Worm (Caenorhabditis elegans): ENCODE measurements around the gene cls-3.

cls-3 gene

DNA sequence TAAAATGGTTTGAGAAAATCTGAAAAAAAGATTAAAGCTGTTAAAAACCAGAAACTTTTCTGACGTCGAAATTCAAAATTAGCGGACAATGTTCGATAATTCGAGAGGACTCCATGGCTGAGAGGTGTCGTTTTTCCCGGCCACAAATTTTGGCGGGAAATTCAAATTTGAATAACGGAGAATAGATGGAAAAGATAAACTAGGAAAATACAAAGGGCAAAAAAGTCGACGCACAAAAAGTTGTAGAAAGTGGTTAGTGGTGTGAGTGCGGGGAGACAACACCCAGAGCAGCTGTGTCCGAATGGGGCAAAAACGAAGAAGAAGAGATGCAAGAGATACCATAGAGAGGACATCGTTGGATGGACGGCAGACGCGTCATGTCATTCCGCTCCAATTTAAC is at the start of gene cls-3:
TSS of gene cls-3 (minus strand) at position 19 of the 400 bp plus-strand sequence.
- TF ChIP-seq elt-3 (tag; optimal IDR thresholded peaks at IDR 0.05), result no peak
- TF ChIP-seq C34F6.9 (tag; optimal IDR thresholded peaks at IDR 0.05), result peak; percentile 59
- TF ChIP-seq ztf-4 (tag; optimal IDR thresholded peaks at IDR 0.05), result no peak
- no peak for TF ChIP-seq ama-1 (optimal IDR thresholded peaks at IDR 0.05)
- no peak for TF ChIP-seq ceh-82 (tag; optimal IDR thresholded peaks at IDR 0.05)
- no peak for TF ChIP-seq ZK546.5 (tag; optimal IDR thresholded peaks at IDR 0.05)
- TF ChIP-seq nhr-6 (tag; optimal IDR thresholded peaks at IDR 0.05), result peak; percentile 26
- TF ChIP-seq nhr-129 (tag; optimal IDR thresholded peaks at IDR 0.05), result peak; percentile 36
- no peak for TF ChIP-seq mdl-1 (tag; optimal IDR thresholded peaks at IDR 0.05)
- no peak for TF ChIP-seq mab-5 (tag; optimal IDR thresholded peaks at IDR 0.05)
- TF ChIP-seq R02D3.7 (tag; optimal IDR thresholded peaks at IDR 0.05), result no peak
- TF ChIP-seq Y55F3AM.14 (GFP tag; optimal IDR thresholded peaks at IDR 0.05), result no peak
- peak; percentile 16 for TF ChIP-seq F13H6.1 (tag; optimal IDR thresholded peaks at IDR 0.05)
- no peak for TF ChIP-seq unc-39 (tag; optimal IDR thresholded peaks at IDR 0.05)
- no peak for TF ChIP-seq skn-1 (tag; optimal IDR thresholded peaks at IDR 0.05)
- TF ChIP-seq nhr-21 (tag; optimal IDR thresholded peaks at IDR 0.05), result peak; percentile 9
- TF ChIP-seq nhr-25 (tag; optimal IDR thresholded peaks at IDR 0.05), result no peak
- no peak for TF ChIP-seq ceh-16 (tag; optimal IDR thresholded peaks at IDR 0.05)
- TF ChIP-seq elt-1 (tag; optimal IDR thresholded peaks at IDR 0.05), result no peak
- TF ChIP-seq peb-1 (tag; optimal IDR thresholded peaks at IDR 0.05), result no peak
- no peak for TF ChIP-seq nhr-11 (tag; optimal IDR thresholded peaks at IDR 0.05)
- no peak for TF ChIP-seq ztf-11 (tag; optimal IDR thresholded peaks at IDR 0.05)
- TF ChIP-seq zag-1 (tag; optimal IDR thresholded peaks at IDR 0.05), result peak; percentile 7
- TF ChIP-seq gmeb-1 (tag; optimal IDR thresholded peaks at IDR 0.05), result peak; percentile 80
- TF ChIP-seq mbf-1 (tag; optimal IDR thresholded peaks at IDR 0.05), result no peak
- TF ChIP-seq nhr-23 (tag; optimal IDR thresholded peaks at IDR 0.05), result no peak
- no peak for TF ChIP-seq blmp-1 (tag; optimal IDR thresholded peaks at IDR 0.05; ENCODE audit: insufficient read depth)
- TF ChIP-seq fos-1 (tag; optimal IDR thresholded peaks at IDR 0.05), result no peak
- no peak for TF ChIP-seq egl-27 (tag; optimal IDR thresholded peaks at IDR 0.05)
- no peak for TF ChIP-seq dmd-4 (tag; optimal IDR thresholded peaks at IDR 0.05)
- TF ChIP-seq nhr-237 (tag; optimal IDR thresholded peaks at IDR 0.05), result no peak
- TF ChIP-seq lin-11 (tag; optimal IDR thresholded peaks at IDR 0.05), result no peak
- TF ChIP-seq crh-2 (tag; optimal IDR thresholded peaks at IDR 0.05), result no peak
- no peak for TF ChIP-seq ztf-1 (GFP tag; conservative IDR thresholded peaks at IDR 0.05)
- no peak for TF ChIP-seq lin-13 (GFP tag; optimal IDR thresholded peaks at IDR 0.05)
- TF ChIP-seq sma-3 (GFP tag; optimal IDR thresholded peaks at IDR 0.05), result no peak
- TF ChIP-seq lsy-2 (tag; optimal IDR thresholded peaks at IDR 0.05), result peak in 1 of 2 experiments; percentile 82
- no peak for TF ChIP-seq lin-39 (tag; optimal IDR thresholded peaks at IDR 0.05)
- TF ChIP-seq unc-55 (GFP tag; optimal IDR thresholded peaks at IDR 0.05), result peak; percentile 47
- TF ChIP-seq snpc-4 (tag; optimal IDR thresholded peaks at IDR 0.05), result no peak
- peak; percentile 61 for TF ChIP-seq sma-9 (GFP tag; optimal IDR thresholded peaks at IDR 0.05)
- no peak for TF ChIP-seq sma-9 (tag; optimal IDR thresholded peaks at IDR 0.05)
- TF ChIP-seq sem-4 (tag; optimal IDR thresholded peaks at IDR 0.05), result no peak
- no peak for TF ChIP-seq nhr-12 (tag; optimal IDR thresholded peaks at IDR 0.05)
- TF ChIP-seq alr-1 (tag; optimal IDR thresholded peaks at IDR 0.05), result no peak
- no peak for TF ChIP-seq nhr-77 (tag; optimal IDR thresholded peaks at IDR 0.05)
- TF ChIP-seq unc-62 (GFP tag; optimal IDR thresholded peaks at IDR 0.05), result no peak
- no peak for TF ChIP-seq nhr-10 (tag; optimal IDR thresholded peaks at IDR 0.05)
- TF ChIP-seq aly-2 (tag; optimal IDR thresholded peaks at IDR 0.05), result no peak
